Worm (Caenorhabditis elegans) whole organism, L1 larva: Measurements from ENCODE around the gene F26F12.2.

ENCODE experiments used
- ama-1 ChIP-seq: fragments of 150-350 bp; optimal IDR thresholded peaks from 2 replicates; lab custom pipeline; 2014
- blmp-1 ChIP-seq: fragments of 150-350 bp; optimal IDR thresholded peaks from 2 replicates; lab custom pipeline; 2014; ENCODE audit warnings: missing biosample characterization, missing genetic modification characterization
- egl-27 ChIP-seq, 2 experiments: fragments of 150-350 bp in 1 of 2; sonication (generic microtip); optimal IDR thresholded peaks; 3 replicates each; lab custom pipeline; 2017 to 2018; ENCODE audit warnings: missing biosample characterization in 2 of 2, missing genetic modification characterization in 2 of 2, missing genetic modification reagents in 2 of 2
- elt-3 ChIP-seq, 6 experiments: fragments of 150-350 bp in 1 of 6; sonication (generic microtip); optimal IDR thresholded peaks; 2 replicates each; lab custom pipeline; 2017 to 2018; ENCODE audit warnings: missing biosample characterization in 6 of 6, missing genetic modification characterization in 6 of 6, inconsistent platforms in 1 of 6
- fkh-4 ChIP-seq: sonication (generic microtip); optimal IDR thresholded peaks from 2 replicates; lab custom pipeline; 2016; ENCODE audit warnings: missing compliant biosample characterization, missing genetic modification characterization, borderline replicate concordance
- hlh-17 ChIP-seq: fragments of 200-800 bp; sonication (Bioruptor generic); optimal IDR thresholded peaks from 2 replicates; lab custom pipeline; 2018; ENCODE audit warnings: missing genetic modification characterization, mild to moderate bottlenecking, missing compliant biosample characterization, moderate library complexity, borderline replicate concordance
- lir-3 ChIP-seq: sonication (generic microtip); optimal IDR thresholded peaks from 2 replicates; lab custom pipeline; 2016; ENCODE audit warnings: mild to moderate bottlenecking, missing genetic modification characterization, moderate library complexity, missing compliant biosample characterization; ENCODE audit not compliant: poor library complexity
- lsy-2 ChIP-seq, 2 experiments: fragments of 150-350 bp; optimal IDR thresholded peaks; 2 replicates each; lab custom pipeline; 2014; ENCODE audit warnings: missing biosample characterization in 2 of 2, missing genetic modification characterization in 2 of 2
- mdl-1 ChIP-seq, 2 experiments: fragments of 150-350 bp; optimal IDR thresholded peaks; 2 replicates each; lab custom pipeline; 2014 to 2017; ENCODE audit warnings: missing biosample characterization in 2 of 2, missing genetic modification characterization in 2 of 2, inconsistent platforms in 1 of 2
- nhr-11 ChIP-seq: fragments of 150-350 bp; optimal IDR thresholded peaks from 2 replicates; lab custom pipeline; 2014; ENCODE audit warnings: missing biosample characterization, missing genetic modification characterization
- nhr-77 ChIP-seq: fragments of 150-350 bp; optimal IDR thresholded peaks from 2 replicates; lab custom pipeline; 2014; ENCODE audit warnings: missing biosample characterization, missing genetic modification characterization
- unc-130 ChIP-seq: fragments of 150-350 bp; optimal IDR thresholded peaks from 2 replicates; lab custom pipeline; 2017; ENCODE audit warnings: missing biosample characterization, missing genetic modification characterization, inconsistent platforms

DNA sequence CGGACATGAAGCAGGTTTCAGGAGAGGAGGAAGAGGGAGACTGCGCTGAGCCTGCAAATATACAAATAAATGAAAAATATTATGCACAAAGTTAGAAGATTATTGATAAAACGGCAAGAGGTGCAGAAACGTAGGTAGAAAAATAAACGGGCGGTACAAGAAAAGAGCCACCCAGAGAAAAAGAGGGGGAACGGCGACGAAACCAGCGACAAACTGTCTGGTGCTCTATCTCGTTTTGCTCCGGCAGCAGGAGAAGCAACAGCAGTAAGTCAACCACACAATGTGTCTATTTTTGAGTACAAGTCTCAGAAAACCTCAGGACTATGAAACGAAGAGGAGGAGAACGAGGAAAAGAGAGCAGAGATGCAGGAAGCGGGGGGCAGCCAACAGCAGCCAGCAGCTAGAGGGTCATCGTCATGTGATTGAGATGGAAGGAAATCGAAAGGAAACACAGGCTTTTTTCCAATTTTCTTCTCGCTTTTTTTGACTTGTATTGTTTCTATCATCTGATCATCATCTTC, 7.3 kb upstream of the F26F12.2 start, which contains the start of gene F26F12.3:
- TF ChIP-seq elt-3 (tag; optimal IDR thresholded peaks at IDR 0.05; lab: Kevin White, UChicago) (no peak), mdl-1 (tag; optimal IDR thresholded peaks at IDR 0.05; lab: Kevin White, UChicago) (peak in 1 of 2 experiments; percentile 85), unc-130 (tag; lab: Kevin White, UChicago) (peak; percentile 50), blmp-1 (tag; lab: Kevin White, UChicago) (peak; percentile 66), lsy-2 (tag; optimal IDR thresholded peaks at IDR 0.05; lab: Kevin White, UChicago) (peak; percentile 58 to 71), nhr-77 (tag; lab: Kevin White, UChicago) (peak; percentile 67), nhr-11 (tag; lab: Kevin White, UChicago) (no peak), lir-3 (tag; lab: Kevin White, UChicago) (peak; percentile 44), egl-27 (tag; optimal IDR thresholded peaks at IDR 0.05; lab: Kevin White, UChicago) (no peak), ama-1 (lab: Kevin White, UChicago) (no peak), fkh-4 (tag; lab: Kevin White, UChicago) (no peak), hlh-17 (GFP tag; lab: Kevin White, UChicago) (no peak)
